Worm (Caenorhabditis elegans) whole organism, L4/young adult: ENCODE results near the gene F56B3.4.

Experiments used
- dao-5 ChIP-seq: sonication (generic microtip); optimal IDR thresholded peaks from 2 replicates; lab custom pipeline; 2016; ENCODE audit warnings: missing genotype, missing genetic modification characterization, moderate library complexity, missing compliant biosample characterization
- him-1 ChIP-seq: sonication (generic microtip); optimal IDR thresholded peaks from 2 replicates; lab custom pipeline; 2016; ENCODE audit warnings: missing genotype, missing genetic modification reagents, missing genetic modification characterization, missing compliant biosample characterization

DNA sequence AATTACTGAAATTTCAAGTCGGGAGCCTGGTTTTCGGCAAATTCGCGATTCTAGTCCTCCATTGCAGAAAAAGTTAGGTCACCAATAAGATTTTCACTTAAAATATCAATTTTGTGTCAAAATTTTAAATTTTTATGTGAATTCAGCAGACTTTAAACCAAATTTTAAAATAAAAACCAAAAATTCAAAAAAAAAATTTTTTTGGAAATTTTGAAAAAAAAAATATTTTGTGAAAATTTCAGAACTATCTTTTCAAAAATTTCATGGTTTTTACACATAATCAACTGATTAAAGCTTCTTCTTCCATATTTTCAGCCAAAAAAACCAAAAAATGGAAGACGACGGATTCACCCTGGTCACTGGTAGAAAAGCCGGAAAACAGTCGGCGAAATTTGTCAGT lies 10.7 kb upstream of the F56B3.4 start, which contains the start of gene Y55F3BL.4:
- TF ChIP-seq dao-5 (tag; lab: Kevin White, UChicago) (no peak), him-1 (no peak)
